Worm (Caenorhabditis elegans) whole organism, late embryonic: ENCODE results near the gene hex-1.
A peak's percentile ranks its signal among the peaks of the same experiment; 100 is the strongest.

Source experiments
- C38D4.7 ChIP-seq: fragments of 200-800 bp; sonication (Bioruptor generic); optimal IDR thresholded peaks from 2 replicates; lab custom pipeline; 2018; ENCODE audit warnings: mild to moderate bottlenecking, missing genetic modification characterization, moderate library complexity, missing compliant biosample characterization
- K02D7.2 ChIP-seq: sonication (generic microtip); optimal IDR thresholded peaks from 2 replicates; lab custom pipeline; 2017; ENCODE audit warnings: mild to moderate bottlenecking, missing genetic modification characterization, missing compliant biosample characterization
- ahr-1 ChIP-seq: sonication (generic microtip); optimal IDR thresholded peaks from 2 replicates; lab custom pipeline; 2016; ENCODE audit warnings: missing genetic modification characterization, missing compliant biosample characterization
- ceh-18 ChIP-seq: sonication (generic microtip); optimal IDR thresholded peaks from 2 replicates; lab custom pipeline; 2016; ENCODE audit warnings: missing genetic modification characterization, missing compliant biosample characterization
- ceh-19 ChIP-seq: fragments of 200-800 bp; sonication (Bioruptor generic); optimal IDR thresholded peaks from 2 replicates; lab custom pipeline; 2018; ENCODE audit warnings: mild to moderate bottlenecking, missing genetic modification characterization, missing compliant biosample characterization
- ceh-2 ChIP-seq: sonication (generic microtip); optimal IDR thresholded peaks from 2 replicates; lab custom pipeline; 2016; ENCODE audit warnings: missing genotype, missing genetic modification characterization, missing compliant biosample characterization
- ceh-22 ChIP-seq: sonication (generic microtip); optimal IDR thresholded peaks from 2 replicates; lab custom pipeline; 2017; ENCODE audit warnings: missing biosample characterization, missing genetic modification characterization
- ceh-31 ChIP-seq: sonication (generic microtip); optimal IDR thresholded peaks from 2 replicates; lab custom pipeline; 2016; ENCODE audit warnings: missing genetic modification characterization, missing compliant biosample characterization
- ceh-45 ChIP-seq: fragments of 200-800 bp; sonication (Bioruptor generic); IDR thresholded peaks from 2 replicates; pipeline ENCODE4 v1.3.6; 2022; ENCODE audit warnings: missing genetic modification reagents, missing genetic modification characterization, missing compliant biosample characterization
- ceh-48 ChIP-seq: sonication (generic microtip); optimal IDR thresholded peaks from 2 replicates; lab custom pipeline; 2016; ENCODE audit warnings: missing genetic modification characterization, inconsistent platforms, missing compliant biosample characterization
- ceh-6 ChIP-seq: fragments of 200-800 bp; sonication (Bioruptor generic); optimal IDR thresholded peaks from 2 replicates; lab custom pipeline; 2018; ENCODE audit warnings: mild to moderate bottlenecking, missing genetic modification characterization, missing compliant biosample characterization
- dmd-4 ChIP-seq: sonication (generic microtip); optimal IDR thresholded peaks from 2 replicates; lab custom pipeline; 2016; ENCODE audit warnings: borderline replicate concordance, missing genetic modification characterization, missing compliant biosample characterization
- dve-1 ChIP-seq: sonication (generic microtip); optimal IDR thresholded peaks from 2 replicates; lab custom pipeline; 2017; ENCODE audit warnings: antibody characterized with exemption, mild to moderate bottlenecking, missing genetic modification characterization, missing compliant biosample characterization
- eyg-1 ChIP-seq: sonication (generic microtip); optimal IDR thresholded peaks from 2 replicates; lab custom pipeline; 2016; ENCODE audit warnings: missing genotype, missing genetic modification characterization, missing compliant biosample characterization
- fkh-10 ChIP-seq: fragments of 150-350 bp; optimal IDR thresholded peaks from 2 replicates; lab custom pipeline; 2014; ENCODE audit warnings: missing biosample characterization, missing genetic modification reagents, missing genetic modification characterization
- fkh-6 ChIP-seq: sonication (generic microtip); optimal IDR thresholded peaks from 2 replicates; lab custom pipeline; 2016; ENCODE audit warnings: missing genetic modification characterization, missing compliant biosample characterization
- hlh-13 ChIP-seq: fragments of 200-800 bp; sonication (Bioruptor generic); optimal IDR thresholded peaks from 2 replicates; lab custom pipeline; 2018; ENCODE audit warnings: mild to moderate bottlenecking, missing genetic modification characterization, missing compliant biosample characterization
- hlh-30 ChIP-seq: sonication (generic microtip); optimal IDR thresholded peaks from 2 replicates; lab custom pipeline; 2017; ENCODE audit warnings: antibody characterized with exemption, missing genetic modification characterization, missing compliant biosample characterization; ENCODE audit not compliant: insufficient read depth
- hlh-6 ChIP-seq: sonication (generic microtip); optimal IDR thresholded peaks from 2 replicates; lab custom pipeline; 2016; ENCODE audit warnings: missing genotype, missing genetic modification characterization, missing compliant biosample characterization
- hlh-8 ChIP-seq: sonication (generic microtip); optimal IDR thresholded peaks from 2 replicates; lab custom pipeline; 2016; ENCODE audit warnings: missing genotype, missing genetic modification characterization, missing compliant biosample characterization
- lin-11 ChIP-seq: fragments of 200-800 bp; sonication (Bioruptor generic); optimal IDR thresholded peaks from 2 replicates; lab custom pipeline; 2018; ENCODE audit warnings: mild to moderate bottlenecking, missing genetic modification characterization, missing compliant biosample characterization
- madf-2 ChIP-seq: sonication (generic microtip); optimal IDR thresholded peaks from 2 replicates; lab custom pipeline; 2017; ENCODE audit warnings: missing genetic modification characterization, missing compliant biosample characterization
- nfya-1 ChIP-seq: sonication (generic microtip); optimal IDR thresholded peaks from 2 replicates; lab custom pipeline; 2017; ENCODE audit warnings: missing genetic modification characterization, mild to moderate bottlenecking, missing compliant biosample characterization, antibody characterized with exemption, moderate library complexity
- nhr-11 ChIP-seq: fragments of 150-350 bp; optimal IDR thresholded peaks from 2 replicates; lab custom pipeline; 2014; ENCODE audit warnings: missing biosample characterization, missing genetic modification characterization
- pax-1 ChIP-seq: fragments of 150-350 bp; optimal IDR thresholded peaks from 2 replicates; lab custom pipeline; 2014; ENCODE audit warnings: missing biosample characterization, missing genetic modification characterization
- pha-2 ChIP-seq: sonication (generic microtip); optimal IDR thresholded peaks from 2 replicates; lab custom pipeline; 2017; ENCODE audit warnings: mild to moderate bottlenecking, missing genetic modification characterization, missing compliant biosample characterization
- pha-4 ChIP-seq: fragments of 150-350 bp; optimal IDR thresholded peaks from 2 replicates; lab custom pipeline; 2018; ENCODE audit warnings: missing biosample characterization, missing genetic modification reagents, missing genetic modification characterization
- rnt-1 ChIP-seq: sonication (generic microtip); optimal IDR thresholded peaks from 2 replicates; lab custom pipeline; 2016; ENCODE audit warnings: missing genetic modification characterization, missing compliant biosample characterization
- sdc-2 ChIP-seq: sonication (generic microtip); optimal IDR thresholded peaks from 2 replicates; lab custom pipeline; 2016; ENCODE audit warnings: missing genotype, missing genetic modification characterization, missing compliant biosample characterization
- sox-2 ChIP-seq: fragments of 200-800 bp; sonication (Bioruptor generic); IDR thresholded peaks from 2 replicates; pipeline ENCODE4 v1.3.6; 2022; ENCODE audit warnings: missing genetic modification reagents, missing genetic modification characterization, missing compliant biosample characterization
- tbx-2 ChIP-seq: sonication (generic microtip); optimal IDR thresholded peaks from 2 replicates; lab custom pipeline; 2016; ENCODE audit warnings: missing genetic modification characterization, missing compliant biosample characterization
- tbx-7 ChIP-seq: sonication (generic microtip); optimal IDR thresholded peaks from 2 replicates; lab custom pipeline; 2016; ENCODE audit warnings: missing genotype, missing genetic modification characterization, missing compliant biosample characterization
- unc-3 ChIP-seq, 2 experiments: fragments of 200-800 bp in 1 of 2; sonication (Bioruptor generic) in 1 of 2; sonication (generic microtip) in 1 of 2; conservative IDR thresholded peaks in 1 of 2; optimal IDR thresholded peaks in 1 of 2; 2 replicates each; pipeline versions ENCODE4 v1.3.6 to Lab custom; 2016 to 2022; ENCODE audit warnings: missing compliant biosample characterization in 2 of 2, missing genetic modification characterization in 2 of 2, missing genetic modification reagents in 1 of 2
- unc-42 ChIP-seq: sonication (generic microtip); optimal IDR thresholded peaks from 2 replicates; lab custom pipeline; 2016; ENCODE audit warnings: missing genotype, missing genetic modification characterization, missing compliant biosample characterization
- unc-86 ChIP-seq: sonication (generic microtip); optimal IDR thresholded peaks from 2 replicates; lab custom pipeline; 2016; ENCODE audit warnings: missing genetic modification characterization, missing compliant biosample characterization

The hex-1 gene

ce11 chrX:2208391-2208790 lies 12.6 kb upstream of the hex-1 start:
- TF ChIP-seq fkh-6: no peak
- no peak for TF ChIP-seq hlh-8
- no peak for TF ChIP-seq dmd-4 (tag; lab: Kevin White, UChicago)
- no peak for TF ChIP-seq unc-86 (tag; lab: Kevin White, UChicago)
- no peak for TF ChIP-seq unc-3 (GFP tag; conservative IDR thresholded peaks at IDR 0.05; lab: Robert Waterston, UW)
- no peak for TF ChIP-seq unc-3 (tag; optimal IDR thresholded peaks at IDR 0.05; lab: Kevin White, UChicago)
- TF ChIP-seq rnt-1 (tag; lab: Kevin White, UChicago): no peak
- TF ChIP-seq nfya-1 (tag; lab: Kevin White, UChicago): no peak
- TF ChIP-seq fkh-10 (GFP tag; lab: Kevin White, UChicago): no peak
- TF ChIP-seq pax-1 (tag; lab: Kevin White, UChicago): no peak
- TF ChIP-seq sox-2: no peak
- no peak for TF ChIP-seq hlh-30 (tag; lab: Kevin White, UChicago)
- TF ChIP-seq ahr-1 (tag; lab: Kevin White, UChicago): no peak
- no peak for TF ChIP-seq eyg-1 (tag; lab: Kevin White, UChicago)

ce11 chrX:2210164-2210563 lies 10.8 kb upstream of the hex-1 start:
- TF ChIP-seq ceh-19 (GFP tag; lab: Kevin White, UChicago) (no peak), ceh-31 (no peak), ceh-2 (no peak), dve-1 (tag; lab: Kevin White, UChicago) (no peak), ceh-6 (GFP tag; lab: Kevin White, UChicago) (no peak), C38D4.7 (GFP tag; lab: Kevin White, UChicago) (no peak), pha-4 (tag; lab: Kevin White, UChicago) (no peak), ceh-48 (tag; lab: Kevin White, UChicago) (no peak), madf-2 (no peak), unc-86 (tag; lab: Kevin White, UChicago) (no peak)

- TF ChIP-seq hlh-13 (GFP tag; lab: Kevin White, UChicago) (no peak), pha-4 (tag; lab: Kevin White, UChicago) (no peak), tbx-2 (tag; lab: Kevin White, UChicago) (no peak), unc-42 (tag; lab: Kevin White, UChicago) (no peak), tbx-7 (tag; lab: Kevin White, UChicago) (no peak), hlh-8 (no peak), pha-2 (tag; lab: Kevin White, UChicago) (no peak), K02D7.2 (tag; lab: Kevin White, UChicago) (no peak), nhr-11 (tag; lab: Kevin White, UChicago) (no peak), hlh-6 (tag; lab: Kevin White, UChicago) (no peak), ceh-18 (tag; lab: Kevin White, UChicago) (no peak), madf-2 (no peak)
Observed at ce11 chrX:2210751-2211150, 10.2 kb upstream of the hex-1 start, which contains the start of gene peb-1. peb-1 (plus strand) TSS chrX:2211051.

ce11 chrX:2212141-2212540 lies 8.8 kb upstream of the hex-1 start:
- TF ChIP-seq unc-42 (tag; lab: Kevin White, UChicago) (no peak), tbx-2 (tag; lab: Kevin White, UChicago) (peak; percentile 32), sdc-2 (tag; lab: Kevin White, UChicago) (no peak), ceh-22 (peak; percentile 21), pax-1 (tag; lab: Kevin White, UChicago) (no peak), ceh-2 (peak; percentile 30), lin-11 (no peak)

- no peak for TF ChIP-seq ceh-45 (GFP tag; lab: Robert Waterston, UW)
Observed at ce11 chrX:2212712-2213111, 8.2 kb upstream of the hex-1 start.
